Fruit fly (Drosophila melanogaster): ENCODE results near the gene pdgy.

The pdgy gene

dm6 chrX:14896310-14896709 is 57.0 kb downstream of the pdgy start:
- no peak for TF ChIP-seq CG14965 (GFP tag; optimal IDR thresholded peaks at IDR 0.05; ENCODE audit: borderline replicate concordance)
- no peak for TF ChIP-seq NfI (GFP tag; optimal IDR thresholded peaks at IDR 0.05)
- no peak for TF ChIP-seq CG6854 (GFP tag; optimal IDR thresholded peaks at IDR 0.05)
- peak; percentile 16 for TF ChIP-seq gem (tag; optimal IDR thresholded peaks at IDR 0.05)
- TF ChIP-seq twi (tag; optimal IDR thresholded peaks at IDR 0.05): no peak
- TF ChIP-seq tna (GFP tag; IDR thresholded peaks at IDR 0.05; ENCODE audit: partially characterized antibody): no peak
- TF ChIP-seq CG13775 (GFP tag; optimal IDR thresholded peaks at IDR 0.05): no peak
- TF ChIP-seq ewg (GFP tag; optimal IDR thresholded peaks at IDR 0.05): no peak
- no peak for TF ChIP-seq CG7372 (GFP tag; IDR thresholded peaks at IDR 0.05)
- no peak for TF ChIP-seq fd64A (GFP tag; optimal IDR thresholded peaks at IDR 0.05)
- peak; percentile 3 for TF ChIP-seq dmrt99B (tag; optimal IDR thresholded peaks at IDR 0.05)
- no peak for TF ChIP-seq CG15696 (tag; optimal IDR thresholded peaks at IDR 0.05)
- TF ChIP-seq CG7357 (GFP tag; IDR thresholded peaks at IDR 0.05): no peak
- TF ChIP-seq gce (GFP tag; IDR thresholded peaks at IDR 0.05): no peak
- no peak for TF ChIP-seq B-H1 (GFP tag; IDR thresholded peaks at IDR 0.05)
- peak; percentile 25 for TF ChIP-seq Sox102F (GFP tag; optimal IDR thresholded peaks at IDR 0.05)
- no peak for TF ChIP-seq CG10543 (GFP tag; optimal IDR thresholded peaks at IDR 0.05)
- no peak for TF ChIP-seq CG10209 (GFP tag; optimal IDR thresholded peaks at IDR 0.05)
- TF ChIP-seq CG3847 (GFP tag; IDR thresholded peaks at IDR 0.05): no peak
- no peak for TF ChIP-seq CG12659 (GFP tag; optimal IDR thresholded peaks at IDR 0.05)
- TF ChIP-seq CrebB (tag; optimal IDR thresholded peaks at IDR 0.05): no peak
- no peak for TF ChIP-seq CG30403 (GFP tag; optimal IDR thresholded peaks at IDR 0.05)
- no peak for TF ChIP-seq psq (GFP tag; optimal IDR thresholded peaks at IDR 0.05)
- no peak for TF ChIP-seq CG31388 (GFP tag; optimal IDR thresholded peaks at IDR 0.05)
- no peak for TF ChIP-seq hth (optimal IDR thresholded peaks at IDR 0.05)
- TF ChIP-seq mam (GFP tag; optimal IDR thresholded peaks at IDR 0.05): no peak
- TF ChIP-seq Fer1 (GFP tag; optimal IDR thresholded peaks at IDR 0.05): no peak
- peak; percentile 72 for TF ChIP-seq sens (GFP tag)
- TF ChIP-seq CG34422 (GFP tag; IDR thresholded peaks at IDR 0.05): no peak
- TF ChIP-seq CG8290 (GFP tag; optimal IDR thresholded peaks at IDR 0.05): no peak
- TF ChIP-seq CG8290 (tag; optimal IDR thresholded peaks at IDR 0.05): no peak

- TF ChIP-seq kni (GFP tag; optimal IDR thresholded peaks at IDR 0.05) (no peak), Blimp-1 (GFP tag; optimal IDR thresholded peaks at IDR 0.05) (peak; percentile 92)
Observed at dm6 chrX:14893872-14894271, 59.5 kb downstream of the pdgy start.

dm6 chrX:14892303-14892702 is 61.0 kb downstream of the pdgy start:
- TF ChIP-seq CG18262 (tag; optimal IDR thresholded peaks at IDR 0.05): no peak
- no peak for TF ChIP-seq trh (GFP tag; optimal IDR thresholded peaks at IDR 0.05)
- no peak for TF ChIP-seq Ada2b (GFP tag; IDR thresholded peaks at IDR 0.05)
- no peak for TF ChIP-seq inv (GFP tag; IDR thresholded peaks at IDR 0.05; ENCODE audit: partially characterized antibody)
- TF ChIP-seq CG15479 (GFP tag; optimal IDR thresholded peaks at IDR 0.05): no peak
- peak; percentile 52 for TF ChIP-seq Drgx (GFP tag; IDR thresholded peaks at IDR 0.05)

DNA sequence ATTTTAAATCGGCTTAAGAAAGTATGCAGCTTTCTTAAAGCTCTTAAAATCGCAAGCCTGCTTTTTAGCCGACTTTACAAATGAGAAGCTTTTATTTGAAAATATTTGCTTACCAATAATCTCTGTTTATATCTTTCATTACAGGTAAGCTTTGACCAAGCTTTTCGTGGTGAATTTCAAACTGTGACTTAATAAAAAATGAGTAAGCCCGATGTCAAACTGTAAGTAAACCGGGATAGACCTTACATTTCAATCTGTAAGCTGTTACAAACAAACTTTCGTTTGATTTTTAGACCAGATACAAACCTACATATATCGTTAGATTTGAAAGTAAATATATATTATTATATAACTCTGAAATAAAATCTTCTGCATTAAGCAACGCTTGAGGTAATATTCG is 67.8 kb downstream of the pdgy start:
- TF ChIP-seq CG6654 (GFP tag; optimal IDR thresholded peaks at IDR 0.05): peak; percentile 97
- peak; percentile 74 for TF ChIP-seq CG12769 (tag; optimal IDR thresholded peaks at IDR 0.05)
- TF ChIP-seq oc (tag; optimal IDR thresholded peaks at IDR 0.05): peak; percentile 35
- TF ChIP-seq sqz (GFP tag; optimal IDR thresholded peaks at IDR 0.05): peak; percentile 7
- TF ChIP-seq CG2875 (GFP tag; optimal IDR thresholded peaks at IDR 0.05): no peak
- peak; percentile 9 for TF ChIP-seq Blimp-1 (GFP tag; optimal IDR thresholded peaks at IDR 0.05)
- peak; percentile 11 for TF ChIP-seq Abd-B (GFP tag; optimal IDR thresholded peaks at IDR 0.05)
- no peak for TF ChIP-seq CG3281 (GFP tag; optimal IDR thresholded peaks at IDR 0.05)

Measured in whole organism, embryonic.